Fruit fly (Drosophila melanogaster): Measurements from ENCODE around the gene Jhbp16.

Gene Jhbp16

DNA sequence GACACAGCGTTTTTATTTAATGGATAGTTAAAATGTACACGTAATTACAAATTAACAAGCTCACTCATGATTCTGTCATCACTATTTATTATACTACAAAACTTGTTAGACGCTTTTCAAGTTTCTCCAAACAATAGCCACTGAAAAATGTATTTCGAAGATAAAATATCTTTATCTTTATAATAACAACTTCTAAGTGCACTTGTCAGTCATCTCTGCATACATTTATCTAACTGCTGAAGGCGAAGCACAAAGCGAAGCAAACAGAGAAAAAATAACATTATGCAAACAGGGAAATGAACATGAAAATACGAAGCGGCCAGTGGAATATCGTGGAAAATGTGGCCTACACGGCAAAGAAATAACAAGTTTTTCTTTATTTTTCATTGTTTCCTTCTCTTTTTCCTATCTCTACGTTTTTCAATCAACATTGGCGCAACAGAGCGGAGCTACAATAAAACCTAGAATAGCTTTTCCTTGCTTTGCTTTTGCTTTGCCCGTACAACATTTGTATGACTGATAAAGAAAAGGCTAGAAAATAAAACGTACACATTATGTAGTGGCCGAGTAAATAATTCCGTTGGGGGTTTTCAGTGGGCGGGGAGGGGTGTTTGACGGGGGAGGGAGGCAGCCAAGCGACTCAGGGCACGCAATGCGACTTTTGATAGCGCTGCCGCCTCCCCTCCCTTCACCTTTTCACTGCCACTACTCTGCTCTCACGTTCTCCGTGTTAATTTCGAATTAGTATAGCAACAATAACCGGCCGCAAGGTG is 34.6 kb upstream of the Jhbp16 start:
- TF ChIP-seq CG8301 (tag; optimal IDR thresholded peaks at IDR 0.05) (peak; percentile 11), CG8159 (tag; optimal IDR thresholded peaks at IDR 0.05) (no peak), EcR (GFP tag; optimal IDR thresholded peaks at IDR 0.05) (no peak), CG10348 (GFP tag; IDR thresholded peaks at IDR 0.05) (no peak), CG9948 (tag; optimal IDR thresholded peaks at IDR 0.05) (no peak), CG12605 (GFP tag; IDR thresholded peaks at IDR 0.05) (peak; percentile 39; the same call in 1 of the 2 replicates), Ets98B (GFP tag; IDR thresholded peaks at IDR 0.05) (peak; percentile 40; the same call in 1 of the 2 replicates), gl (tag; optimal IDR thresholded peaks at IDR 0.05) (no peak), Snoo (tag; optimal IDR thresholded peaks at IDR 0.05) (no peak), Pif1A (GFP tag; optimal IDR thresholded peaks at IDR 0.05) (no peak), D1 (tag; optimal IDR thresholded peaks at IDR 0.05) (no peak), CG15710 (tag; optimal IDR thresholded peaks at IDR 0.05) (no peak), fd96Ca (GFP tag; IDR thresholded peaks at IDR 0.05) (peak; percentile 63; the same call in 2 of the 3 replicates), rn (GFP tag; IDR thresholded peaks at IDR 0.05) (no peak), CG17806 (tag; optimal IDR thresholded peaks at IDR 0.05) (no peak), Pif1B (GFP tag; optimal IDR thresholded peaks at IDR 0.05) (no peak), CG32121 (GFP tag; IDR thresholded peaks at IDR 0.05) (peak; percentile 72), CG34367 (tag; optimal IDR thresholded peaks at IDR 0.05) (no peak), CG4496 (GFP tag; IDR thresholded peaks at IDR 0.05) (no peak), CG13204 (GFP tag; optimal IDR thresholded peaks at IDR 0.05) (no peak), CG14655 (GFP tag; optimal IDR thresholded peaks at IDR 0.05) (peak; percentile 61)

DNA sequence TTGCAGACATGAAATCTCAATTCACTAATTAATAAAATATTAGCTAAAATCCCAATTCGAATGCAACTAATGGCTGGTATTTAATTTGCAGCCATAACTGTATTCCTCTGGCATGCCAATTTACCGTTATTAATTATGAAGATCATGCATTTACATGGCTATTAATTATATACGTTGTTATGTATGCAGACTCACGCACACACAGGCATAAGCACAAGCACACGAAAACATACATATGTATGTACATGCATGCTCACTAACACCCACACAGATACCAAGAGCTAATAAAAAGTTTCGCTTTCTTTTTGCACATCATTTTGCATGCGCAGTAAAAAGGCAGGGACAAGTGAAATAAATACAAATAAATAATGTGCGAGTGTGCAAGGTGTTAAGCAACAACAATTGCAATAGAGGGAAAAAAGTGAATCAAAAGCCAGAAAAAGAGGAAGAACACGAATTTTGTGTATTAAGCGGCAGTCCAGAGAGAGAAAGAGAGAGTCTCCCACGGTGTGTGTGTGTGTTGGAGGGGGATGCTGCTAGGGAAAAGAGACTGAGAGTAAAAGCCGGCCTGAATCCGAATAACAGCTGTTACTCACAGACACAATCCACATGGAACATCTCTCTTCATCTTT is 33.8 kb upstream of the Jhbp16 start:
- TF ChIP-seq CG8301 (tag; optimal IDR thresholded peaks at IDR 0.05), result peak; percentile 24
- peak; percentile 25 for TF ChIP-seq CG15710 (tag; optimal IDR thresholded peaks at IDR 0.05)
- TF ChIP-seq CG17806 (tag; optimal IDR thresholded peaks at IDR 0.05), result no peak
- TF ChIP-seq rn (GFP tag; IDR thresholded peaks at IDR 0.05), result no peak
- TF ChIP-seq CG34367 (tag; optimal IDR thresholded peaks at IDR 0.05), result peak; percentile 9
- peak; percentile 32 for TF ChIP-seq gl (tag; optimal IDR thresholded peaks at IDR 0.05)
- TF ChIP-seq CG8159 (tag; optimal IDR thresholded peaks at IDR 0.05), result no peak
- no peak for TF ChIP-seq CG10348 (GFP tag; IDR thresholded peaks at IDR 0.05)
- peak; percentile 36 for TF ChIP-seq CG14655 (GFP tag; optimal IDR thresholded peaks at IDR 0.05)
- peak; percentile 43 for TF ChIP-seq EcR (GFP tag; optimal IDR thresholded peaks at IDR 0.05)

dm6 chr3R:21630979-21631499 is 33.1 kb upstream of the Jhbp16 start:
- TF ChIP-seq CG34367 (tag; optimal IDR thresholded peaks at IDR 0.05) (no peak), CG32121 (GFP tag; IDR thresholded peaks at IDR 0.05) (no peak), CG8301 (tag; optimal IDR thresholded peaks at IDR 0.05) (no peak), EcR (GFP tag; optimal IDR thresholded peaks at IDR 0.05) (no peak), CG15710 (tag; optimal IDR thresholded peaks at IDR 0.05) (no peak), CG8159 (tag; optimal IDR thresholded peaks at IDR 0.05) (no peak), fd96Ca (GFP tag; IDR thresholded peaks at IDR 0.05) (no peak), CG9948 (tag; optimal IDR thresholded peaks at IDR 0.05) (no peak), CG14655 (GFP tag; optimal IDR thresholded peaks at IDR 0.05) (no peak), CG4496 (GFP tag; IDR thresholded peaks at IDR 0.05) (no peak)

DNA sequence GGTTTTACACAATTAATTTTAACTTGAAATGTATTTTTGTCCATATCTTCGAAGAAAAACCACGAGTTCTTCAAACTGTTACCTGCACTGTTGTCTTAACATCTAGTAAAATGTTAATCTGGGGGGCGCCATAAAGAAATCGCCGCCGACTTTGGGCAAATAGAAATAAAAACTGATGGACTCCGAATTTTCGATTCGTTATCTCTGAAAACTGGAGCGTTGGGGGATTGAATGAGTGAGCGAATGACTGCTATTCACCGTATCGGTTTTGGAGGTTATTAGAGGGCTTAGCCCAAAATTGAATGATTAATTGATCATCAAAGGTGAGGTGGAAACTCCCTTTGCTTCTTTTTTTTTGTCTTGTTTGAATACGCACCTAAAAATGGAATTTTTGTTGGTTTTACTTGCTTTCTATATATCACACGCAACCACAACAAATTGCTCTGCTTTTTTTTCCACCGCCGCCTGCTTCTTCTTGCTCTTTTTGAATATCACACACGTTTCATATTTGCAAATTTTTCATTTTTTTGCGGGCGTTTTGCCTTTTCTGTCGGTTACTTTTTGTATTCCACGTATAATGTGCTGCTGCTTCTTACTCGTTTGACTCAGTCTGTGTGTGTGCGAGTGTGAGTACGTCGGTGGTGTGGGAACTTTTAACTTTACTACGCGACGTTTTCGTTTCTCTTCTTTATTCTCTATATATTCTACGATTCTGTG is 32.3 kb upstream of the Jhbp16 start:
- no peak for TF ChIP-seq CG13204 (GFP tag; optimal IDR thresholded peaks at IDR 0.05)
- TF ChIP-seq rn (GFP tag; IDR thresholded peaks at IDR 0.05), result no peak
- TF ChIP-seq CG34367 (tag; optimal IDR thresholded peaks at IDR 0.05), result no peak
- TF ChIP-seq CG15710 (tag; optimal IDR thresholded peaks at IDR 0.05), result no peak
- no peak for TF ChIP-seq CG4496 (GFP tag; IDR thresholded peaks at IDR 0.05)
- no peak for TF ChIP-seq D1 (tag; optimal IDR thresholded peaks at IDR 0.05)
- TF ChIP-seq Pif1B (GFP tag; optimal IDR thresholded peaks at IDR 0.05), result no peak
- no peak for TF ChIP-seq fd96Ca (GFP tag; IDR thresholded peaks at IDR 0.05)
- TF ChIP-seq CG10348 (GFP tag; IDR thresholded peaks at IDR 0.05), result no peak
- TF ChIP-seq EcR (GFP tag; optimal IDR thresholded peaks at IDR 0.05), result no peak
- no peak for TF ChIP-seq Ets98B (GFP tag; IDR thresholded peaks at IDR 0.05)
- no peak for TF ChIP-seq Pif1A (GFP tag; optimal IDR thresholded peaks at IDR 0.05)
- TF ChIP-seq CG9948 (tag; optimal IDR thresholded peaks at IDR 0.05), result no peak
- no peak for TF ChIP-seq CG14655 (GFP tag; optimal IDR thresholded peaks at IDR 0.05)
- no peak for TF ChIP-seq Snoo (tag; optimal IDR thresholded peaks at IDR 0.05)
- no peak for TF ChIP-seq gl (tag; optimal IDR thresholded peaks at IDR 0.05)
- no peak for TF ChIP-seq CG32121 (GFP tag; IDR thresholded peaks at IDR 0.05)

DNA sequence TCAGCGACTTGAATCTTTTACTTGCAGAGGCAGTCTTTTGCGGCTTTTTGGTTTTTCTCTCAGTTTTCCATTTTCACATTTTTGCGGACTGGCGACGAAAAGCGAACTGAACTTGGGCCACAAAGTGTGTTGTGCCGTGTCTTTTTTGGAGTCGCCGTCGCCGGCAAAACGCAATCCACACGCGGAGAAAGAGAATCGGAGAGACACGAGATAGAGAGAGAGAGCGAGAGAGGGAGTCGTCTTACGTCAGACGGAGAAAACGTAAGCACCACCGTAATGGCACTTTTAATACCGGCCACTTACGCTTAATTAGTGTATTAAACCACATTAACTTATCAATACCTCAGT is 31.6 kb upstream of the Jhbp16 start:
- TF ChIP-seq CG14655 (GFP tag; optimal IDR thresholded peaks at IDR 0.05) (peak; percentile 6), Ets98B (GFP tag; IDR thresholded peaks at IDR 0.05) (no peak)

Measured in whole organism, pupa.